Worm (Caenorhabditis elegans) whole organism, late embryonic: ENCODE data around the gene let-754.

ENCODE experiments used
- K09A11.1 ChIP-seq: sonication (generic microtip); optimal IDR thresholded peaks from 2 replicates; lab custom pipeline; 2017; ENCODE audit warnings: antibody characterized with exemption, mild to moderate bottlenecking, missing genetic modification characterization, missing compliant biosample characterization; ENCODE audit not compliant: insufficient read depth
- Y22D7AL.16 ChIP-seq: sonication (generic microtip); optimal IDR thresholded peaks from 2 replicates; lab custom pipeline; 2016; ENCODE audit warnings: missing genetic modification characterization, missing compliant biosample characterization
- ama-1 ChIP-seq: fragments of 150-350 bp; optimal IDR thresholded peaks from 2 replicates; lab custom pipeline; 2014
- dmd-4 ChIP-seq: sonication (generic microtip); optimal IDR thresholded peaks from 2 replicates; lab custom pipeline; 2016; ENCODE audit warnings: borderline replicate concordance, missing genetic modification characterization, missing compliant biosample characterization
- elt-2 ChIP-seq: sonication (generic microtip); optimal IDR thresholded peaks from 2 replicates; lab custom pipeline; 2016; ENCODE audit warnings: missing genetic modification reagents, missing genetic modification characterization, missing compliant biosample characterization
- fax-1 ChIP-seq: sonication (generic microtip); optimal IDR thresholded peaks from 2 replicates; lab custom pipeline; 2016; ENCODE audit warnings: missing genotype, missing genetic modification characterization, missing compliant biosample characterization
- fkh-6 ChIP-seq: sonication (generic microtip); optimal IDR thresholded peaks from 2 replicates; lab custom pipeline; 2016; ENCODE audit warnings: missing genetic modification characterization, missing compliant biosample characterization
- hlh-15 ChIP-seq: sonication (generic microtip); optimal IDR thresholded peaks from 2 replicates; lab custom pipeline; 2016; ENCODE audit warnings: missing genetic modification characterization, missing compliant biosample characterization
- nfya-1 ChIP-seq: sonication (generic microtip); optimal IDR thresholded peaks from 2 replicates; lab custom pipeline; 2017; ENCODE audit warnings: missing genetic modification characterization, mild to moderate bottlenecking, missing compliant biosample characterization, antibody characterized with exemption, moderate library complexity
- pax-1 ChIP-seq: fragments of 150-350 bp; optimal IDR thresholded peaks from 2 replicates; lab custom pipeline; 2014; ENCODE audit warnings: missing biosample characterization, missing genetic modification characterization
- pha-4 ChIP-seq: fragments of 150-350 bp; optimal IDR thresholded peaks from 2 replicates; lab custom pipeline; 2018; ENCODE audit warnings: missing biosample characterization, missing genetic modification reagents, missing genetic modification characterization

DNA sequence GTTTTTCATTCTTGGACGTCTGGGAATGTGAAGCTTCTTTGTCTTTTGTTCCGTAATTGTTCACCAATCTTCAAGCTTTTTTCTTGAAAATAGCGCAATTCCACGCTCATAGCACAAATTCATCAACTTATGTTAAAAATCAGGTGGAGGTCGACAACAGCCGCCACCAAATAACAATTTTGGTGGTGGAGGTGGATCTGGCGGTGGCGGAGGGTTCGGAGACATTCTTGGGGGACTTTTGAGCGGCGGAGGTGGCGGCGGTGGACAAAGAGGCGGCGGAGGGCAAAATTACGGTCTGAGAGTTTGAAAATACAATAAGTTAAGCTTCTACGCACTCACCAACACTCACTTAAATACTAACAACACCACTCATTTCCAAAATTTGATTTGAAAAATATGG, 28.8 kb upstream of the let-754 start:
- TF ChIP-seq fkh-6 (tag; lab: Kevin White, UChicago) (no peak), pax-1 (tag; lab: Kevin White, UChicago) (no peak), hlh-15 (tag; lab: Kevin White, UChicago) (no peak), elt-2 (tag; lab: Kevin White, UChicago) (no peak), nfya-1 (tag; lab: Kevin White, UChicago) (no peak), pha-4 (tag; lab: Kevin White, UChicago) (no peak), K09A11.1 (tag; lab: Kevin White, UChicago) (no peak), fax-1 (tag; lab: Kevin White, UChicago) (no peak), dmd-4 (no peak), Y22D7AL.16 (tag; lab: Kevin White, UChicago) (no peak), ama-1 (lab: Kevin White, UChicago) (no peak)
